Worm (Caenorhabditis elegans) whole organism, young adult: ENCODE data around the gene col-145.

Experiments
- B0336.3 ChIP-seq: fragments of 200-800 bp; sonication (Bioruptor generic); IDR thresholded peaks from 2 replicates; pipeline ENCODE4 v1.3.6; 2022; ENCODE audit warnings: missing genetic modification characterization, missing compliant biosample characterization
- F10E7.11 ChIP-seq: sonication (generic microtip); optimal IDR thresholded peaks from 2 replicates; lab custom pipeline; 2017; ENCODE audit warnings: mild to moderate bottlenecking, missing genetic modification characterization, moderate library complexity, missing compliant biosample characterization
- F49E8.2 ChIP-seq: sonication (generic microtip); optimal IDR thresholded peaks from 3 replicates; lab custom pipeline; 2017; ENCODE audit warnings: missing genetic modification characterization, mild to moderate bottlenecking, missing compliant biosample characterization, antibody characterized with exemption, moderate library complexity; ENCODE audit not compliant: insufficient read depth
- F57C9.4 ChIP-seq: sonication (generic microtip); optimal IDR thresholded peaks from 2 replicates; lab custom pipeline; 2017; ENCODE audit warnings: mild to moderate bottlenecking, missing genetic modification characterization, missing compliant biosample characterization
- K11D2.4 ChIP-seq: fragments of 200-800 bp; sonication (Bioruptor generic); IDR thresholded peaks from 2 replicates; pipeline ENCODE4 v1.3.6; 2022; ENCODE audit warnings: missing genetic modification reagents, missing genetic modification characterization, missing compliant biosample characterization
- Y56A3A.18 ChIP-seq: fragments of 200-800 bp; sonication (Bioruptor generic); IDR thresholded peaks from 2 replicates; pipeline ENCODE4 v1.3.6; 2022; ENCODE audit warnings: missing genetic modification reagents, missing genetic modification characterization, missing compliant biosample characterization
- Y79H2A.3 ChIP-seq: fragments of 200-800 bp; sonication (Bioruptor generic); conservative IDR thresholded peaks from 2 replicates; pipeline ENCODE4 v1.3.6; 2022; ENCODE audit warnings: missing genetic modification reagents, missing genetic modification characterization, missing compliant biosample characterization
- ceh-27 ChIP-seq: fragments of 200-800 bp; sonication (Bioruptor generic); optimal IDR thresholded peaks from 2 replicates; lab custom pipeline; 2018; ENCODE audit warnings: mild to moderate bottlenecking, missing genetic modification characterization, moderate library complexity, missing compliant biosample characterization
- ceh-58 ChIP-seq: fragments of 200-800 bp; sonication (Bioruptor generic); IDR thresholded peaks from 2 replicates; pipeline ENCODE4 v1.3.6; 2022; ENCODE audit warnings: missing genetic modification characterization, missing compliant biosample characterization
- egl-18 ChIP-seq: fragments of 200-800 bp; sonication (Bioruptor generic); IDR thresholded peaks from 2 replicates; pipeline ENCODE4 v1.3.6; 2022; ENCODE audit warnings: missing genetic modification reagents, missing genetic modification characterization, missing compliant biosample characterization
- him-1 ChIP-seq: sonication (generic microtip); optimal IDR thresholded peaks from 2 replicates; lab custom pipeline; 2016; ENCODE audit warnings: missing genotype, missing genetic modification reagents, missing genetic modification characterization, missing compliant biosample characterization
- hlh-26 ChIP-seq: fragments of 200-800 bp; sonication (Bioruptor generic); conservative IDR thresholded peaks from 2 replicates; pipeline ENCODE4 v1.3.6; 2022; ENCODE audit warnings: missing genetic modification reagents, missing genetic modification characterization, missing compliant biosample characterization
- hmg-1.2 ChIP-seq: fragments of 200-800 bp; sonication (Bioruptor generic); IDR thresholded peaks from 2 replicates; pipeline ENCODE4 v1.3.6; 2022; ENCODE audit warnings: missing genetic modification reagents, missing genetic modification characterization, missing compliant biosample characterization
- hrde-1 ChIP-seq: sonication (generic microtip); optimal IDR thresholded peaks from 2 replicates; lab custom pipeline; 2016; ENCODE audit warnings: missing genetic modification characterization, mild to moderate bottlenecking, missing compliant biosample characterization, moderate library complexity, missing genotype, missing genetic modification reagents, borderline replicate concordance
- lin-26 ChIP-seq: fragments of 200-800 bp; sonication (Bioruptor generic); IDR thresholded peaks from 2 replicates; pipeline ENCODE4 v1.3.6; 2022; ENCODE audit warnings: missing genetic modification reagents, missing genetic modification characterization, missing compliant biosample characterization
- lin-35 ChIP-seq, 3 experiments: fragments of 150-350 bp in 2 of 3; sonication (generic microtip) in 1 of 3; optimal IDR thresholded peaks; 2 replicates each; lab custom pipeline; 2014 to 2018; ENCODE audit warnings: missing biosample characterization in 3 of 3, missing genetic modification characterization in 3 of 3, missing genetic modification reagents in 3 of 3
- mes-4 ChIP-seq: sonication (generic microtip); optimal IDR thresholded peaks from 2 replicates; lab custom pipeline; 2016; ENCODE audit warnings: missing genotype, missing genetic modification characterization, missing compliant biosample characterization
- nfya-1 ChIP-seq: sonication (generic microtip); optimal IDR thresholded peaks from 2 replicates; lab custom pipeline; 2017; ENCODE audit warnings: antibody characterized with exemption, missing compliant biosample characterization, missing genetic modification characterization, borderline replicate concordance; ENCODE audit not compliant: insufficient read depth
- nfyb-1 ChIP-seq: fragments of 200-800 bp; sonication (Bioruptor generic); IDR thresholded peaks from 2 replicates; pipeline ENCODE4 v1.3.6; 2022; ENCODE audit warnings: missing genetic modification reagents, missing genetic modification characterization, missing compliant biosample characterization
- nhr-179 ChIP-seq: sonication (generic microtip); optimal IDR thresholded peaks from 2 replicates; lab custom pipeline; 2016; ENCODE audit warnings: mild to moderate bottlenecking, missing genetic modification characterization, missing compliant biosample characterization
- nhr-27 ChIP-seq: fragments of 200-800 bp; sonication (Bioruptor generic); optimal IDR thresholded peaks from 2 replicates; lab custom pipeline; 2018; ENCODE audit warnings: mild to moderate bottlenecking, missing genetic modification characterization, moderate library complexity, missing compliant biosample characterization
- nhr-80 ChIP-seq: sonication (generic microtip); optimal IDR thresholded peaks from 2 replicates; lab custom pipeline; 2016; ENCODE audit warnings: missing genetic modification characterization, missing compliant biosample characterization
- nhr-90 ChIP-seq: sonication (generic microtip); optimal IDR thresholded peaks from 2 replicates; lab custom pipeline; 2016; ENCODE audit warnings: missing genotype, mild to moderate bottlenecking, missing genetic modification characterization, missing compliant biosample characterization
- rpc-1 ChIP-seq, 2 experiments: fragments of 150-350 bp in 1 of 2; sonication (generic microtip) in 1 of 2; optimal IDR thresholded peaks; 2 replicates each; lab custom pipeline; 2014 to 2018; ENCODE audit warnings: missing biosample characterization in 1 of 2, missing genetic modification characterization in 1 of 2, missing genetic modification reagents in 1 of 2, missing genotype in 1 of 2
- tbp1 ChIP-seq: fragments of 200-800 bp; sonication (Bioruptor generic); optimal IDR thresholded peaks from 2 replicates; lab custom pipeline; 2018; ENCODE audit warnings: mild to moderate bottlenecking, missing genetic modification characterization, missing compliant biosample characterization
- xnd-1 ChIP-seq: sonication (generic microtip); optimal IDR thresholded peaks from 2 replicates; lab custom pipeline; 2016; ENCODE audit warnings: missing genotype, missing genetic modification reagents, missing genetic modification characterization, missing compliant biosample characterization
- zim-3 ChIP-seq: sonication (generic microtip); optimal IDR thresholded peaks from 2 replicates; lab custom pipeline; 2017; ENCODE audit warnings: mild to moderate bottlenecking, missing genetic modification characterization, moderate library complexity, missing compliant biosample characterization

col-145 gene

ce11 chrV:9148151-9148550, 14.7 kb downstream of the col-145 start:
- TF ChIP-seq B0336.3 (no peak), hmg-1.2 (GFP tag; lab: Robert Waterston, UW) (no peak), ceh-27 (GFP tag; lab: Kevin White, UChicago) (no peak)

ce11 chrV:9146849-9147557, 15.8 kb downstream of the col-145 start, which contains the start of gene spl-2:
spl-2 (minus strand) TSS chrV:9146899.
- TF ChIP-seq hmg-1.2 (GFP tag; lab: Robert Waterston, UW) (peak; percentile 33; the same call in 1 of the 2 replicates), F49E8.2 (tag; lab: Kevin White, UChicago) (no peak)

ce11 chrV:9146196-9146595, 16.6 kb downstream of the col-145 start:
- peak; percentile 70 for TF ChIP-seq nhr-80 (tag; lab: Kevin White, UChicago)
- no peak for TF ChIP-seq xnd-1 (tag; lab: Kevin White, UChicago)

- TF ChIP-seq K11D2.4 (GFP tag; lab: Robert Waterston, UW) (no peak), him-1 (no peak), F57C9.4 (tag; lab: Kevin White, UChicago) (no peak), rpc-1 (optimal IDR thresholded peaks at IDR 0.05; lab: Kevin White, UChicago) (no peak), rpc-1 (tag; optimal IDR thresholded peaks at IDR 0.05; lab: Kevin White, UChicago) (no peak), mes-4 (no peak), nfyb-1 (GFP tag; lab: Robert Waterston, UW) (no peak), Y56A3A.18 (GFP tag; lab: Robert Waterston, UW) (no peak), hrde-1 (tag; lab: Kevin White, UChicago) (no peak), hlh-26 (GFP tag; lab: Robert Waterston, UW) (no peak), nhr-90 (no peak), tbp1 (GFP tag; lab: Kevin White, UChicago) (no peak), nhr-179 (no peak)
- TF ChIP-seq, all 124 proteins: peak for 0
These were observed 18.9 kb downstream of the col-145 start for ce11 chrV:9143896-9144295.

DNA sequence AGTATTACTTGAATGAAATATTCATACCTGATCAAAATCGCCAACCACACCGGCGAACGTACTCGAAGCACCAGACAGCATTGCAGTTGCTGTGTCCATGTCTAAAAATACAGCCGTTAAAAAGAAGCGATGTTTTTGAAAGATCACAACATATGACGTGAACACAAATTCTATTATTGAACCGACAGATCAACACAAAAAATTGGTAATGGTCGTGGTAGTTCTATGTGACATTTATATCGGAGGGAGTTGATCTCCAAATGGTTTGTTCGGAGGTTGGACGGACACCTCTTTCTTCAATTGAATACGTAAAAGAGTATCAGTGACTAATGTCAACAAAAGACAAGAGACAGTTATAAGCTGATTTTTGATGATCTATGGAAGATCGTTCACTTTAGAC, 21.5 kb downstream of the col-145 start, which contains the start of gene pitr-3:
TSS of gene pitr-3 (minus strand) at position 101 of the 400 bp plus-strand sequence.
- TF ChIP-seq Y79H2A.3 (GFP tag; lab: Robert Waterston, UW) (no peak), hrde-1 (tag; lab: Kevin White, UChicago) (no peak), nfya-1 (tag; lab: Kevin White, UChicago) (no peak), zim-3 (tag; lab: Kevin White, UChicago) (no peak)

ce11 chrV:9137618-9138017, 25.2 kb downstream of the col-145 start, which contains the start of gene pitr-2:
pitr-2 (minus strand) TSS chrV:9137718.
- no peak for TF ChIP-seq lin-35 (GFP tag; optimal IDR thresholded peaks at IDR 0.05; lab: Kevin White, UChicago)

DNA sequence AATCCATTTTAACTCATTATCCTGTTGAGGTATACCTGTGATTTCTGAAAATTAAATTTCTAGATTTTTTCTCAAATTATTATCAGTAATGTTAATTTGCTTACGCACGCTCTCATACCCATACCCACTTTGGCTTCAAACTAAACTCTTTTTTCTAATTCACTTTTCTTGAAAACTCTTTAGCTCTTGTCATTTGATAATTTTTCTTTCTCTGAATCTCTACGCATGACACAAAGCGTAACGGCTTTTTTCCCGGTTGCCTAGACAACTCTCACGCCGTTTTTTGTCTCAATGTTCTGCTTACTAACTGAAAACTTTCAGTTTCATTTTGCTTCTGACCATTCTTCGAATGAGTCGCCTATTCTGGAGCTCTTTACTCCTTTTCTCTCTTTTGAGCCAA, 28.9 kb downstream of the col-145 start, which contains the start of gene B0222.1:
TSS of gene B0222.1 (plus strand) at position 306 of the 400 bp plus-strand sequence.
- no peak for TF ChIP-seq nhr-27 (tag; lab: Kevin White, UChicago)
- no peak for TF ChIP-seq lin-26 (GFP tag; lab: Robert Waterston, UW)
- no peak for TF ChIP-seq ceh-58 (GFP tag; lab: Robert Waterston, UW)
- no peak for TF ChIP-seq F10E7.11
- TF ChIP-seq egl-18 (GFP tag; lab: Robert Waterston, UW), result no peak
